Fruit fly (Drosophila melanogaster): ENCODE results near the gene CG43078.

DNA sequence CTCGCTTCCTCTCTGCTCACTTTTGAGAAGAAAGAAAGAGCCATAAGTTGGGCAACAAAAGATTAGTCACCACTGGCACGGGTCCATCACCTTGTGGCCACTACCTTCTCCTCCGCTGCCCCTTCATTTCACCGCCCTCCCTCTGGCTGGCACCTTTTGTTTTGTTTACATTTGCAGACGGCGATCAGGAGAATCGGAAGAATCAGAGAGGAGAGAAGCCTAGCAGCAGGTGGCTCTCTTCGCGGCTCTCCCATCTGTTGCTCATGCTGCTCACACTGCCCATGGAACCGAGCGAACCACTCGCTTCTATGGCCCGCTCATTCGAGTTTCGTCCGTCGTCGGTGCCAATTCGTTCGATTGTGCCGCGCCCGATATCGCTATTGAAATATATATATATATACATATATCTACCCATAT, 30.2 kb upstream of the CG43078 start:
- no peak for TF ChIP-seq CG8478 (optimal IDR thresholded peaks at IDR 0.05)
- no peak for TF ChIP-seq CTCF (optimal IDR thresholded peaks at IDR 0.05)

Data from S2 (cell line).